Fruit fly (Drosophila melanogaster): ENCODE measurements around the gene kuk.
A peak's percentile ranks its signal among the peaks of the same experiment; 100 is the strongest.

The kuk gene

dm6 chr3R:17077968-17078417, 2.1 kb upstream of the kuk start (continued):
- peak; percentile 79 for TF ChIP-seq cwo (GFP tag; optimal IDR thresholded peaks at IDR 0.05)
- TF ChIP-seq Opbp (GFP tag; IDR thresholded peaks at IDR 0.05; ENCODE audit: partially characterized antibody), result peak; percentile 43; the same call in 1 of the 3 replicates
- TF ChIP-seq CG18599 (GFP tag; optimal IDR thresholded peaks at IDR 0.05), result no peak
- no peak for TF ChIP-seq CG7839 (tag; optimal IDR thresholded peaks at IDR 0.05)
- TF ChIP-seq Chrac-16 (GFP tag; optimal IDR thresholded peaks at IDR 0.05), result no peak
- TF ChIP-seq Hr3 (GFP tag; optimal IDR thresholded peaks at IDR 0.05), result no peak
- TF ChIP-seq CG4820 (GFP tag; optimal IDR thresholded peaks at IDR 0.05), result no peak
- no peak for TF ChIP-seq grau (tag; optimal IDR thresholded peaks at IDR 0.05)
- peak; percentile 38; the same call in 1 of the 2 replicates for TF ChIP-seq vvl (GFP tag; IDR thresholded peaks at IDR 0.05)
- no peak for TF ChIP-seq h (optimal IDR thresholded peaks at IDR 0.05)
- no peak for TF ChIP-seq CG1603 (tag; optimal IDR thresholded peaks at IDR 0.05)
- TF ChIP-seq CG13123 (GFP tag; optimal IDR thresholded peaks at IDR 0.05), result no peak
- peak; percentile 34 for TF ChIP-seq CG17912 (GFP tag; optimal IDR thresholded peaks at IDR 0.05)
- peak; percentile 19; the same call in 1 of the 2 replicates for TF ChIP-seq Rfx (GFP tag; IDR thresholded peaks at IDR 0.05)
- TF ChIP-seq pb (GFP tag; optimal IDR thresholded peaks at IDR 0.05), result no peak
- no peak for TF ChIP-seq CG2678 (tag; optimal IDR thresholded peaks at IDR 0.05)
- TF ChIP-seq CG10267 (tag; optimal IDR thresholded peaks at IDR 0.05), result no peak
- no peak for TF ChIP-seq tx (GFP tag; optimal IDR thresholded peaks at IDR 0.05)
- TF ChIP-seq Lpt (GFP tag; optimal IDR thresholded peaks at IDR 0.05), result no peak
- TF ChIP-seq salm (tag; optimal IDR thresholded peaks at IDR 0.05), result no peak
- peak; percentile 60 for TF ChIP-seq CG12769 (tag; optimal IDR thresholded peaks at IDR 0.05)
- peak; percentile 19 for TF ChIP-seq Hmr (GFP tag; optimal IDR thresholded peaks at IDR 0.05)
- TF ChIP-seq CG3407 (GFP tag; optimal IDR thresholded peaks at IDR 0.05), result no peak
- 0 out of 3 replicates have a peak, but pooled peaks have one; percentile 17 for TF ChIP-seq Doc3 (GFP tag; IDR thresholded peaks at IDR 0.05; ENCODE audit: partially characterized antibody)
- no peak for TF ChIP-seq CG4617 (GFP tag; optimal IDR thresholded peaks at IDR 0.05; ENCODE audit: borderline replicate concordance)
- no peak for TF ChIP-seq dmrt99B (tag; optimal IDR thresholded peaks at IDR 0.05)
- no peak for TF ChIP-seq aop (GFP tag; IDR thresholded peaks at IDR 0.05)
- TF ChIP-seq shn (GFP tag; optimal IDR thresholded peaks at IDR 0.05), result no peak
- no peak; the same call in 2 of the 3 replicates for TF ChIP-seq CG34422 (GFP tag; IDR thresholded peaks at IDR 0.05)
- TF ChIP-seq Max (GFP tag; optimal IDR thresholded peaks at IDR 0.05), result no peak
- TF ChIP-seq unc-4 (GFP tag; IDR thresholded peaks at IDR 0.05; ENCODE audit: partially characterized antibody), result peak; percentile 20; the same call in 1 of the 2 replicates
- TF ChIP-seq nom (GFP tag; optimal IDR thresholded peaks at IDR 0.05), result peak; percentile 42
- TF ChIP-seq GATAe (GFP tag; conservative IDR thresholded peaks at IDR 0.05), result peak; percentile 95
- no peak for TF ChIP-seq cad (GFP tag; optimal IDR thresholded peaks at IDR 0.05)
- TF ChIP-seq CG2116 (GFP tag; optimal IDR thresholded peaks at IDR 0.05), result no peak
- no peak for TF ChIP-seq en (GFP tag; optimal IDR thresholded peaks at IDR 0.05)
- no peak for TF ChIP-seq CG6254 (GFP tag; optimal IDR thresholded peaks at IDR 0.05)
- no peak for TF ChIP-seq BEAF-32 (GFP tag; optimal IDR thresholded peaks at IDR 0.05)
- TF ChIP-seq odd (GFP tag; optimal IDR thresholded peaks at IDR 0.05), result peak; percentile 1
- TF ChIP-seq pita (GFP tag; optimal IDR thresholded peaks at IDR 0.05), result no peak
- no peak for TF ChIP-seq CG17568 (GFP tag; optimal IDR thresholded peaks at IDR 0.05)
- TF ChIP-seq ham (GFP tag; IDR thresholded peaks at IDR 0.05), result no peak
- no peak for TF ChIP-seq fd102C (GFP tag; optimal IDR thresholded peaks at IDR 0.05)
- TF ChIP-seq Tbp (GFP tag; optimal IDR thresholded peaks at IDR 0.05), result no peak
- peak; percentile 30 for TF ChIP-seq Nf-YC (tag; optimal IDR thresholded peaks at IDR 0.05)
- no peak for TF ChIP-seq E2f1 (GFP tag; IDR thresholded peaks at IDR 0.05)
- no peak for TF ChIP-seq CG10209 (GFP tag; optimal IDR thresholded peaks at IDR 0.05)
- no peak for TF ChIP-seq CG42726 (GFP tag; IDR thresholded peaks at IDR 0.05; ENCODE audit: partially characterized antibody)
- no peak for TF ChIP-seq Hand (GFP tag; optimal IDR thresholded peaks at IDR 0.05)
- peak; percentile 54 for TF ChIP-seq gro (GFP tag; optimal IDR thresholded peaks at IDR 0.05)

Measured in whole organism, embryonic.